Worm (Caenorhabditis elegans) whole organism, mixed stage, embryonic: ENCODE data around the gene col-69.

Experiments used
- M03D4.4 ChIP-seq: sonication (generic microtip); optimal IDR thresholded peaks from 2 replicates; lab custom pipeline; 2017; ENCODE audit warnings: mild to moderate bottlenecking, missing genetic modification characterization, missing compliant biosample characterization
- blmp-1 ChIP-seq: fragments of 150-350 bp; optimal IDR thresholded peaks from 2 replicates; lab custom pipeline; 2014; ENCODE audit warnings: missing biosample characterization, missing genetic modification characterization
- ceh-39 ChIP-seq: fragments of 150-350 bp; optimal IDR thresholded peaks from 2 replicates; lab custom pipeline; 2014; ENCODE audit warnings: missing biosample characterization, missing genetic modification characterization
- ces-1 ChIP-seq: fragments of 150-350 bp; optimal IDR thresholded peaks from 2 replicates; lab custom pipeline; 2014; ENCODE audit warnings: missing biosample characterization, missing genetic modification reagents, missing genetic modification characterization
- lsy-2 ChIP-seq: fragments of 150-350 bp; optimal IDR thresholded peaks from 2 replicates; lab custom pipeline; 2014; ENCODE audit warnings: missing biosample characterization, missing genetic modification characterization
- mab-5 ChIP-seq: fragments of 150-350 bp; optimal IDR thresholded peaks from 2 replicates; lab custom pipeline; 2014; ENCODE audit warnings: missing biosample characterization, missing genetic modification characterization
- mep-1 ChIP-seq: fragments of 150-350 bp; optimal IDR thresholded peaks from 2 replicates; lab custom pipeline; 2017; ENCODE audit warnings: missing biosample characterization, missing genetic modification reagents, missing genetic modification characterization, inconsistent platforms
- nhr-237 ChIP-seq: fragments of 150-350 bp; optimal IDR thresholded peaks from 2 replicates; lab custom pipeline; 2014; ENCODE audit warnings: missing biosample characterization, missing genetic modification characterization
- sptf-1 ChIP-seq: sonication (generic microtip); optimal IDR thresholded peaks from 2 replicates; lab custom pipeline; 2017; ENCODE audit warnings: mild to moderate bottlenecking, missing genetic modification characterization, moderate library complexity, missing compliant biosample characterization
- unc-62 ChIP-seq: fragments of 150-350 bp; optimal IDR thresholded peaks from 2 replicates; lab custom pipeline; 2014; ENCODE audit warnings: missing biosample characterization, missing genetic modification reagents, missing genetic modification characterization

DNA sequence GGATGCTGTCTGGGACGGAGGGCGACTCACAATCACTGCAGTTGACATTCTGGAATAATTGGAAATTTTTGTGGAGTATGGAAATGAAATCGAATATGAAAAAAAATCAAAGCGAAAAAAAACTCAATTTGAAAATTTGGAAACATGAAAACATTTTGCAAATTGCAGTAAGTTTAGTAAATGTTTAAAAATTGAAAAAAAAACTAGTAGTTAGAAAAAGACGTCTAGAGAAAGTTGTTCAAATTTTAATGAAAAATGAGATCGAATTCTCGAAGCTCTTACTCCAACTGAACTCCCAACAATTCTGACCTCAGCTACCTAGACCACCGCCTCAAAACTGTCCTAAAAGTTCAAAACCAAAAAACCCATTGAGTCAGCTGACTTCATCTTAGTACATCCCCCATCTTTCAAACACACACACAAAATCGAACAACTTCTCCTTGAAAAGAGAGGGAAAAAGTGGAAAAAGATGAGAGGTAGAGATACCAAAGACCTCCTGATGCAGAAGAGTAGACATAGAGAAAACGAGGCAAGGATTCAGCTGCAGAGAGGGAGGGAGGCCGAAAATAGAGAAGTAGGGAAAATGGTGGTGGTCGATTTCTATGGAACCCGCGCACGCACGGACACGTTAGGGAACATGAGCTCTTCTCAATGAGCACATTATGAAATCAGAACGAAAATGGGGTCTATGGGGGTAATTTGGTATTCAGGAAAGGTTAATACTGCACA, 17.7 kb upstream of the col-69 start, which contains the start of gene K01A2.10:
- TF ChIP-seq M03D4.4 (tag; lab: Kevin White, UChicago) (no peak), blmp-1 (tag; lab: Kevin White, UChicago) (no peak), mep-1 (tag; lab: Kevin White, UChicago) (peak; percentile 1), ces-1 (no peak), unc-62 (GFP tag; lab: Kevin White, UChicago) (no peak), sptf-1 (tag; lab: Kevin White, UChicago) (peak; percentile 15), nhr-237 (tag; lab: Kevin White, UChicago) (no peak), mab-5 (tag; lab: Kevin White, UChicago) (no peak), lsy-2 (tag; lab: Kevin White, UChicago) (no peak), ceh-39 (tag; lab: Kevin White, UChicago) (no peak)
